Fruit fly (Drosophila melanogaster): ENCODE measurements around the gene Oseg5.

Oseg5 gene

DNA sequence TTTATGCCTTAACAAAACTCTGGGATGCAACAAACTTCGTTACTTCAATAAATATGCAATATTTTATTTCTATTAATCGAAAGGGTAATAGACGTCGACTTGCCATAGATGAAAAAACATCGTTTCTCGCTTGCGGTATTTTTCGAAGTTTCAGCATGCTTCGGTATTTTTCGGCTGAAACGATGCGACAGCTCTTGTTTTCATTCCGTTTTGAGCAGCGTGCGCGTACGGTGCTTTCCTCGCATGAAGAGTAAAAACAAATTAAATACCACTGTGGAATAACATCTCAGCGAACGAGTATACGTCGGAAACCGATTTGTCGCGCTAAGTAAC is 38.2 kb downstream of the Oseg5 start, which contains the start of gene CG9328 (continued):
- TF ChIP-seq bowl (GFP tag; IDR thresholded peaks at IDR 0.05): 0 out of 2 replicates have a peak, but pooled peaks have one; percentile 15
- TF ChIP-seq en (GFP tag; optimal IDR thresholded peaks at IDR 0.05): no peak
- peak; percentile 48; the same call in 1 of the 3 replicates for TF ChIP-seq CG11695 (GFP tag; IDR thresholded peaks at IDR 0.05)
- no peak for TF ChIP-seq CG10654 (GFP tag; optimal IDR thresholded peaks at IDR 0.05)
- peak; percentile 25 for TF ChIP-seq CG7839 (tag; optimal IDR thresholded peaks at IDR 0.05)
- TF ChIP-seq vfl (GFP tag; optimal IDR thresholded peaks at IDR 0.05): no peak
- peak; percentile 55 for TF ChIP-seq sd (tag; optimal IDR thresholded peaks at IDR 0.05)
- TF ChIP-seq CG13894 (tag; optimal IDR thresholded peaks at IDR 0.05): peak; percentile 74
- peak; percentile 6 for TF ChIP-seq cato (GFP tag; optimal IDR thresholded peaks at IDR 0.05; ENCODE audit: borderline replicate concordance)
- peak; percentile 65 for TF ChIP-seq CG15514 (GFP tag; optimal IDR thresholded peaks at IDR 0.05)
- peak; percentile 39; the same call in 1 of the 2 replicates for TF ChIP-seq slbo (GFP tag; IDR thresholded peaks at IDR 0.05)
- peak; percentile 45 for TF ChIP-seq grau (tag; optimal IDR thresholded peaks at IDR 0.05)
- no peak for TF ChIP-seq az2 (GFP tag; optimal IDR thresholded peaks at IDR 0.05)
- no peak for TF ChIP-seq CG4617 (GFP tag; optimal IDR thresholded peaks at IDR 0.05; ENCODE audit: borderline replicate concordance)
- TF ChIP-seq maf-S (GFP tag; optimal IDR thresholded peaks at IDR 0.05): no peak
- TF ChIP-seq CG12769 (tag; optimal IDR thresholded peaks at IDR 0.05): peak; percentile 48
- TF ChIP-seq Elba2 (GFP tag; optimal IDR thresholded peaks at IDR 0.05): no peak
- TF ChIP-seq CG17829 (tag; optimal IDR thresholded peaks at IDR 0.05): peak; percentile 70
- peak; percentile 34 for TF ChIP-seq CG9727 (GFP tag; optimal IDR thresholded peaks at IDR 0.05)
- TF ChIP-seq CG9932 (GFP tag; IDR thresholded peaks at IDR 0.05): no peak; the same call in 1 of the 2 replicates
- TF ChIP-seq NK7.1 (GFP tag; optimal IDR thresholded peaks at IDR 0.05): no peak
- TF ChIP-seq CG17359 (tag; optimal IDR thresholded peaks at IDR 0.05): peak; percentile 51
- no peak for TF ChIP-seq chif (GFP tag; optimal IDR thresholded peaks at IDR 0.05)
- no peak for TF ChIP-seq sisA (GFP tag; IDR thresholded peaks at IDR 0.05)
- TF ChIP-seq BEAF-32 (GFP tag; optimal IDR thresholded peaks at IDR 0.05): peak; percentile 66
- TF ChIP-seq grn (GFP tag; optimal IDR thresholded peaks at IDR 0.05): no peak
- no peak for TF ChIP-seq CG31365 (tag; optimal IDR thresholded peaks at IDR 0.05)
- TF ChIP-seq CG6254 (GFP tag; optimal IDR thresholded peaks at IDR 0.05): no peak
- no peak for TF ChIP-seq NC2β (GFP tag; optimal IDR thresholded peaks at IDR 0.05)
- TF ChIP-seq Atf3 (GFP tag; optimal IDR thresholded peaks at IDR 0.05): no peak
- TF ChIP-seq Oaz (GFP tag; IDR thresholded peaks at IDR 0.05): no peak
- peak; percentile 33; the same call in 1 of the 2 replicates for TF ChIP-seq Scr (GFP tag; IDR thresholded peaks at IDR 0.05; ENCODE audit: partially characterized antibody)
- peak; percentile 29 for TF ChIP-seq CG8388 (GFP tag; optimal IDR thresholded peaks at IDR 0.05)
- TF ChIP-seq CG18764 (GFP tag; optimal IDR thresholded peaks at IDR 0.05): no peak
- TF ChIP-seq ranshi (GFP tag; IDR thresholded peaks at IDR 0.05): peak; percentile 53; the same call in 1 of the 2 replicates
- TF ChIP-seq Dp (GFP tag; optimal IDR thresholded peaks at IDR 0.05): no peak
- peak; percentile 8 to 46 for TF ChIP-seq Pdp1 (GFP tag; optimal IDR thresholded peaks at IDR 0.05)
- peak; percentile 0 for TF ChIP-seq CG15601 (tag; optimal IDR thresholded peaks at IDR 0.05)
- peak; percentile 7 for TF ChIP-seq CG8944 (GFP tag; optimal IDR thresholded peaks at IDR 0.05)
- no peak for TF ChIP-seq CG6683 (GFP tag; optimal IDR thresholded peaks at IDR 0.05)
- TF ChIP-seq sima (GFP tag; optimal IDR thresholded peaks at IDR 0.05): no peak
- no peak for TF ChIP-seq Usf (GFP tag; optimal IDR thresholded peaks at IDR 0.05)
- TF ChIP-seq ewg (GFP tag; optimal IDR thresholded peaks at IDR 0.05): no peak
- peak; percentile 62; the same call in 1 of the 2 replicates for TF ChIP-seq rib (GFP tag; IDR thresholded peaks at IDR 0.05)
- TF ChIP-seq CG1603 (tag; optimal IDR thresholded peaks at IDR 0.05): peak; percentile 55
- peak; percentile 14 for TF ChIP-seq jumu (GFP tag; optimal IDR thresholded peaks at IDR 0.05)

Measured in whole organism, embryonic.